Fruit fly (Drosophila melanogaster) whole organism, prepupa: ENCODE measurements around the gene CG13607.

Experiments used
- Blimp-1 ChIP-seq: fragments of 200-800 bp; sonication (Bioruptor generic); optimal IDR thresholded peaks from 3 replicates; lab custom pipeline; 2017; ENCODE audit warnings: missing biosample characterization, missing genetic modification characterization, mild to moderate bottlenecking, moderate library complexity, missing genetic modification reagents
- CG10631 ChIP-seq: fragments of 200-800 bp; sonication (Bioruptor generic); optimal IDR thresholded peaks from 2 replicates; lab custom pipeline; 2016; ENCODE audit warnings: missing biosample characterization, missing genetic modification characterization
- CG10669 ChIP-seq: fragments of 200-800 bp; sonication (Bioruptor generic); optimal IDR thresholded peaks from 3 replicates; lab custom pipeline; 2018; ENCODE audit warnings: missing biosample characterization, mild to moderate bottlenecking, missing genetic modification characterization, moderate library complexity
- CG11294 ChIP-seq: fragments of 200-800 bp; sonication (Bioruptor generic); IDR thresholded peaks from 2 replicates; pipeline ENCODE4 v1.3.6; 2022; ENCODE audit warnings: missing biosample characterization, missing genetic modification characterization
- CG11902 ChIP-seq: fragments of 200-800 bp; sonication (Bioruptor generic); optimal IDR thresholded peaks from 3 replicates; lab custom pipeline; 2016; ENCODE audit warnings: missing biosample characterization, missing genetic modification characterization
- CG15336 ChIP-seq: fragments of 200-800 bp; sonication (Bioruptor generic); IDR thresholded peaks from 2 replicates; pipeline ENCODE4 v1.3.6; 2022; ENCODE audit warnings: missing biosample characterization, missing genetic modification characterization
- CG1621 ChIP-seq: fragments of 200-800 bp; sonication (Bioruptor generic); optimal IDR thresholded peaks from 3 replicates; lab custom pipeline; 2018; ENCODE audit warnings: missing biosample characterization, mild to moderate bottlenecking, missing genetic modification characterization
- CG3032 ChIP-seq: fragments of 200-800 bp; optimal IDR thresholded peaks from 2 replicates; lab custom pipeline; 2019; ENCODE audit warnings: missing biosample characterization, mild to moderate bottlenecking, missing genetic modification characterization, moderate library complexity
- CG31627 ChIP-seq: fragments of 200-800 bp; sonication (Bioruptor generic); optimal IDR thresholded peaks from 3 replicates; lab custom pipeline; 2016; ENCODE audit warnings: missing biosample characterization, missing genetic modification characterization
- CG32006 ChIP-seq: fragments of 200-800 bp; sonication (Bioruptor generic); optimal IDR thresholded peaks from 3 replicates; lab custom pipeline; 2017; ENCODE audit warnings: missing biosample characterization, mild to moderate bottlenecking, missing genetic modification characterization
- CG34406 ChIP-seq: fragments of 200-800 bp; sonication (Bioruptor generic); optimal IDR thresholded peaks from 3 replicates; lab custom pipeline; 2016; ENCODE audit warnings: missing biosample characterization, missing genetic modification characterization
- CG4318 ChIP-seq: fragments of 200-800 bp; sonication (Bioruptor generic); optimal IDR thresholded peaks from 3 replicates; lab custom pipeline; 2017; ENCODE audit warnings: missing biosample characterization, mild to moderate bottlenecking, missing genetic modification characterization
- CG6163 ChIP-seq: fragments of 200-800 bp; sonication (Bioruptor generic); IDR thresholded peaks from 3 replicates; pipeline ENCODE4 v1.3.6; 2022; ENCODE audit warnings: missing biosample characterization, missing genetic modification characterization
- CG6276 ChIP-seq: fragments of 200-800 bp; sonication (Bioruptor generic); optimal IDR thresholded peaks from 2 replicates; lab custom pipeline; 2017; ENCODE audit warnings: missing biosample characterization, mild to moderate bottlenecking, missing genetic modification characterization
- CG6792 ChIP-seq: fragments of 200-800 bp; sonication (Bioruptor generic); optimal IDR thresholded peaks from 3 replicates; lab custom pipeline; 2016; ENCODE audit warnings: missing biosample characterization, missing genetic modification characterization
- CG7368 ChIP-seq: fragments of 200-800 bp; sonication (Bioruptor generic); optimal IDR thresholded peaks from 3 replicates; lab custom pipeline; 2016; ENCODE audit warnings: missing biosample characterization, missing genetic modification characterization
- CG8119 ChIP-seq: fragments of 200-800 bp; sonication (Bioruptor generic); IDR thresholded peaks from 3 replicates; pipeline ENCODE4 v1.3.6; 2022; ENCODE audit warnings: missing biosample characterization, missing genetic modification characterization
- CG8319 ChIP-seq: fragments of 200-800 bp; sonication (Bioruptor generic); optimal IDR thresholded peaks from 3 replicates; lab custom pipeline; 2016; ENCODE audit warnings: missing biosample characterization, missing genetic modification characterization
- CG8632 ChIP-seq: fragments of 200-800 bp; sonication (Bioruptor generic); optimal IDR thresholded peaks from 3 replicates; lab custom pipeline; 2016; ENCODE audit warnings: missing biosample characterization, missing genetic modification characterization
- CG9139 ChIP-seq: fragments of 200-800 bp; sonication (Bioruptor generic); optimal IDR thresholded peaks from 3 replicates; lab custom pipeline; 2017; ENCODE audit warnings: missing biosample characterization, mild to moderate bottlenecking, missing genetic modification characterization
- Eip78C ChIP-seq: fragments of 200-800 bp; sonication (Bioruptor generic); peaks from one replicate; lab custom pipeline; 2016; ENCODE audit warnings: missing biosample characterization, missing genetic modification characterization
- Eip93F ChIP-seq: fragments of 200-800 bp; sonication (Bioruptor generic); optimal IDR thresholded peaks from 2 replicates; lab custom pipeline; 2016; ENCODE audit warnings: missing biosample characterization, mild to moderate bottlenecking, missing genetic modification characterization
- Ets96B ChIP-seq: fragments of 200-800 bp; optimal IDR thresholded peaks from 2 replicates; lab custom pipeline; 2019; ENCODE audit warnings: missing biosample characterization, mild to moderate bottlenecking, missing genetic modification characterization, moderate library complexity
- Hr38 ChIP-seq: sonication (Bioruptor generic); optimal IDR thresholded peaks from 2 replicates; lab custom pipeline; 2016; ENCODE audit warnings: missing biosample characterization, missing genetic modification characterization
- Hr39 ChIP-seq: fragments of 200-800 bp; sonication (Bioruptor generic); optimal IDR thresholded peaks from 2 replicates; lab custom pipeline; 2016; ENCODE audit warnings: missing biosample characterization, missing genetic modification characterization
- Hr4 ChIP-seq: fragments of 200-800 bp; sonication (Bioruptor generic); optimal IDR thresholded peaks from 3 replicates; lab custom pipeline; 2016; ENCODE audit warnings: missing biosample characterization, missing genetic modification characterization
- Met ChIP-seq: fragments of 200-800 bp; sonication (Bioruptor generic); optimal IDR thresholded peaks from 3 replicates; lab custom pipeline; 2016; ENCODE audit warnings: missing biosample characterization, missing genetic modification characterization
- OdsH ChIP-seq: fragments of 200-800 bp; sonication (Bioruptor generic); optimal IDR thresholded peaks from 3 replicates; lab custom pipeline; 2016; ENCODE audit warnings: missing biosample characterization, missing genetic modification characterization
- Smox ChIP-seq: fragments of 200-800 bp; sonication (Bioruptor generic); optimal IDR thresholded peaks from 3 replicates; lab custom pipeline; 2016; ENCODE audit warnings: missing biosample characterization, missing genetic modification characterization
- Sox102F ChIP-seq: fragments of 200-800 bp; sonication (Bioruptor generic); optimal IDR thresholded peaks from 2 replicates; lab custom pipeline; 2016; ENCODE audit warnings: missing biosample characterization, mild to moderate bottlenecking, missing genetic modification characterization
- Sox14 ChIP-seq: fragments of 200-800 bp; sonication (Bioruptor generic); optimal IDR thresholded peaks from 3 replicates; lab custom pipeline; 2016; ENCODE audit warnings: missing biosample characterization, missing genetic modification characterization
- Sox15 ChIP-seq: fragments of 200-800 bp; sonication (Bioruptor generic); optimal IDR thresholded peaks from 3 replicates; lab custom pipeline; 2016; ENCODE audit warnings: missing biosample characterization, missing genetic modification characterization
- achi ChIP-seq: fragments of 200-800 bp; sonication (Bioruptor generic); optimal IDR thresholded peaks from 3 replicates; lab custom pipeline; 2016; ENCODE audit warnings: missing biosample characterization, missing genetic modification characterization
- cyc ChIP-seq: fragments of 200-800 bp; sonication (Bioruptor generic); optimal IDR thresholded peaks from 3 replicates; lab custom pipeline; 2016; ENCODE audit warnings: missing biosample characterization, missing genetic modification characterization
- dac ChIP-seq: fragments of 200-800 bp; sonication (Bioruptor generic); optimal IDR thresholded peaks from 2 replicates; lab custom pipeline; 2017; ENCODE audit warnings: missing biosample characterization, mild to moderate bottlenecking, missing genetic modification characterization
- esn ChIP-seq: fragments of 200-800 bp; sonication (Bioruptor generic); optimal IDR thresholded peaks from 2 replicates; lab custom pipeline; 2016; ENCODE audit warnings: missing biosample characterization, mild to moderate bottlenecking, missing genetic modification characterization, moderate library complexity
- fd85E ChIP-seq: fragments of 200-800 bp; sonication (Bioruptor generic); optimal IDR thresholded peaks from 3 replicates; lab custom pipeline; 2016; ENCODE audit warnings: missing biosample characterization, missing genetic modification characterization
- fkh ChIP-seq: fragments of 200-800 bp; sonication (Bioruptor generic); optimal IDR thresholded peaks from 3 replicates; lab custom pipeline; 2017; ENCODE audit warnings: missing biosample characterization, mild to moderate bottlenecking, missing genetic modification characterization, moderate library complexity
- lz ChIP-seq: fragments of 200-800 bp; sonication (Bioruptor generic); optimal IDR thresholded peaks from 3 replicates; lab custom pipeline; 2016; ENCODE audit warnings: missing biosample characterization, missing genetic modification characterization
- pdm3 ChIP-seq: fragments of 200-800 bp; sonication (Bioruptor generic); optimal IDR thresholded peaks from 3 replicates; lab custom pipeline; 2016; ENCODE audit warnings: missing biosample characterization, missing genetic modification characterization
- salr ChIP-seq, 2 experiments: fragments of 200-800 bp; sonication (Bioruptor generic); optimal IDR thresholded peaks; 3 replicates each; lab custom pipeline; 2016 to 2018; ENCODE audit warnings: missing biosample characterization in 2 of 2, missing genetic modification characterization in 2 of 2, mild to moderate bottlenecking in 1 of 2
- spab ChIP-seq: fragments of 200-800 bp; sonication (Bioruptor generic); optimal IDR thresholded peaks from 2 replicates; lab custom pipeline; 2017; ENCODE audit warnings: missing biosample characterization, mild to moderate bottlenecking, missing genetic modification characterization, missing genetic modification reagents
- ss ChIP-seq, 2 experiments: fragments of 200-800 bp; sonication (Bioruptor generic); optimal IDR thresholded peaks; 2 replicates in 1 of 2; 3 replicates in 1 of 2; lab custom pipeline; 2017 to 2018; ENCODE audit warnings: mild to moderate bottlenecking in 2 of 2, missing biosample characterization in 2 of 2, missing genetic modification characterization in 2 of 2, moderate library complexity in 1 of 2
- svp ChIP-seq: fragments of 200-800 bp; sonication (Bioruptor generic); peaks from one replicate; lab custom pipeline; 2016; ENCODE audit warnings: missing biosample characterization, missing genetic modification characterization
- topi ChIP-seq: fragments of 200-800 bp; sonication (Bioruptor generic); optimal IDR thresholded peaks from 3 replicates; lab custom pipeline; 2016; ENCODE audit warnings: missing biosample characterization, missing genetic modification characterization
- vri ChIP-seq: fragments of 200-800 bp; sonication (Bioruptor generic); optimal IDR thresholded peaks from 3 replicates; lab custom pipeline; 2016; ENCODE audit warnings: missing biosample characterization, mild to moderate bottlenecking, missing genetic modification characterization

CG13607 gene

dm6 chr3R:24112320-24113069 lies 3.6 kb downstream of the CG13607 start, which contains the start of gene CG13605 (continued):
- TF ChIP-seq vri (peak; percentile 65), CG11294 (GFP tag; lab: Robert Waterston, UW) (peak; percentile 62), Hr38 (GFP tag; lab: Kevin White, UChicago) (no peak), svp (GFP tag; lab: Kevin White, UChicago) (peak; percentile 66), fkh (GFP tag; lab: Kevin White, UChicago) (peak; percentile 6), CG31627 (GFP tag; lab: Kevin White, UChicago) (peak; percentile 51), CG4318 (GFP tag; lab: Kevin White, UChicago) (peak; percentile 43), OdsH (GFP tag; lab: Kevin White, UChicago) (peak; percentile 76), CG6276 (GFP tag; lab: Kevin White, UChicago) (peak; percentile 68), CG7368 (peak; percentile 57), Sox102F (GFP tag; lab: Kevin White, UChicago) (peak; percentile 71), pdm3 (GFP tag; lab: Kevin White, UChicago) (peak; percentile 65)

- peak; percentile 98 for TF ChIP-seq CG6792 (GFP tag; lab: Kevin White, UChicago)
- TF ChIP-seq Hr38 (GFP tag; lab: Kevin White, UChicago), result peak; percentile 6
- TF ChIP-seq CG6276 (GFP tag; lab: Kevin White, UChicago), result peak; percentile 98
- peak; percentile 99 to 100 for TF ChIP-seq ss (GFP tag; optimal IDR thresholded peaks at IDR 0.05; lab: Kevin White, UChicago)
- TF ChIP-seq pdm3 (GFP tag; lab: Kevin White, UChicago), result peak; percentile 96
- peak; percentile 93 for TF ChIP-seq Eip93F (GFP tag; lab: Kevin White, UChicago)
- TF ChIP-seq Blimp-1 (GFP tag; lab: Kevin White, UChicago), result peak; percentile 98
- TF ChIP-seq salr (GFP tag; optimal IDR thresholded peaks at IDR 0.05; lab: Kevin White, UChicago), result peak; percentile 97 to 99
- TF ChIP-seq dac, result peak; percentile 96
- TF ChIP-seq achi, result peak; percentile 100
- peak; percentile 100 for TF ChIP-seq CG32006 (GFP tag; lab: Kevin White, UChicago)
- peak; percentile 98 for TF ChIP-seq Sox15
- peak; percentile 100 for TF ChIP-seq Ets96B
- TF ChIP-seq CG31627 (GFP tag; lab: Kevin White, UChicago), result peak; percentile 92
- TF ChIP-seq OdsH (GFP tag; lab: Kevin White, UChicago), result peak; percentile 99
- TF ChIP-seq CG7368, result peak; percentile 98
- peak; percentile 100 for TF ChIP-seq Eip78C (GFP tag; lab: Kevin White, UChicago)
- TF ChIP-seq CG8119 (GFP tag; lab: Robert Waterston, UW), result no peak
- TF ChIP-seq cyc, result peak; percentile 95
- peak; percentile 99 for TF ChIP-seq CG10631 (GFP tag; lab: Kevin White, UChicago)
- TF ChIP-seq lz (GFP tag; lab: Kevin White, UChicago), result peak; percentile 95
- peak; percentile 99 for TF ChIP-seq spab (GFP tag; lab: Kevin White, UChicago)
- peak; percentile 98 for TF ChIP-seq svp (GFP tag; lab: Kevin White, UChicago)
- peak; percentile 96 for TF ChIP-seq Met (GFP tag; lab: Kevin White, UChicago)
- peak; percentile 98 for TF ChIP-seq CG11902 (GFP tag; lab: Kevin White, UChicago)
- TF ChIP-seq CG10669 (GFP tag; lab: Kevin White, UChicago), result peak; percentile 100
- peak; percentile 99 for TF ChIP-seq CG9139 (GFP tag; lab: Kevin White, UChicago)
- peak; percentile 99 for TF ChIP-seq CG8632 (GFP tag; lab: Kevin White, UChicago)
- no peak for TF ChIP-seq CG15336 (GFP tag; lab: Robert Waterston, UW)
- peak; percentile 94 for TF ChIP-seq Smox
- peak; percentile 95 for TF ChIP-seq topi
- peak; percentile 95 for TF ChIP-seq CG8319 (GFP tag; lab: Kevin White, UChicago)
- peak; percentile 100 for TF ChIP-seq CG3032 (tag; lab: Kevin White, UChicago)
- TF ChIP-seq Sox14 (GFP tag; lab: Kevin White, UChicago), result peak; percentile 94
- TF ChIP-seq CG34406 (GFP tag; lab: Kevin White, UChicago), result peak; percentile 100
- TF ChIP-seq Hr39 (GFP tag; lab: Kevin White, UChicago), result peak; percentile 92
- peak; percentile 96 for TF ChIP-seq Sox102F (GFP tag; lab: Kevin White, UChicago)
- peak; percentile 98 for TF ChIP-seq Hr4 (GFP tag; lab: Kevin White, UChicago)
- peak; percentile 96 for TF ChIP-seq fd85E (GFP tag; lab: Kevin White, UChicago)
- TF ChIP-seq CG1621 (tag; lab: Kevin White, UChicago), result peak; percentile 97
- TF ChIP-seq CG6163, result no peak; the same call in 2 of the 3 replicates
- peak; percentile 99 for TF ChIP-seq CG4318 (GFP tag; lab: Kevin White, UChicago)
- peak; percentile 90 for TF ChIP-seq vri
- peak; percentile 98 for TF ChIP-seq esn (GFP tag; lab: Kevin White, UChicago)
These were observed 7.2 kb downstream of the CG13607 start, which contains the start of the genes eIF4EHP and CG18428 for dm6 chr3R:24108902-24109389. Gene eIF4EHP (minus strand): TSS chr3R:24108960. Gene CG18428 (plus strand): TSS chr3R:24109336.
